Worm (Caenorhabditis elegans) whole organism, mixed stage, embryonic: ENCODE data around the gene VF13D12L.3.

Experiments
- mls-2 ChIP-seq: sonication (generic microtip); optimal IDR thresholded peaks from 2 replicates; lab custom pipeline; 2016; ENCODE audit warnings: mild to moderate bottlenecking, missing genetic modification characterization, moderate library complexity, missing compliant biosample characterization
- nhr-237 ChIP-seq: fragments of 150-350 bp; optimal IDR thresholded peaks from 2 replicates; lab custom pipeline; 2014; ENCODE audit warnings: missing biosample characterization, missing genetic modification characterization
- pha-4 ChIP-seq: fragments of 150-350 bp; optimal IDR thresholded peaks from 2 replicates; lab custom pipeline; 2018; ENCODE audit warnings: missing biosample characterization, missing genetic modification reagents, missing genetic modification characterization
- snpc-4 ChIP-seq: fragments of 150-350 bp; optimal IDR thresholded peaks from 2 replicates; lab custom pipeline; 2014; ENCODE audit warnings: missing biosample characterization, missing genetic modification characterization
- unc-62 ChIP-seq: fragments of 150-350 bp; optimal IDR thresholded peaks from 2 replicates; lab custom pipeline; 2014; ENCODE audit warnings: missing biosample characterization, missing genetic modification reagents, missing genetic modification characterization
- ztf-11 ChIP-seq: fragments of 150-350 bp; optimal IDR thresholded peaks from 2 replicates; lab custom pipeline; 2014; ENCODE audit warnings: missing biosample characterization, missing genetic modification characterization

ce11 chrII:11700200-11700599 lies 5.6 kb upstream of the VF13D12L.3 start, which contains the start of gene inos-1:
- no peak for TF ChIP-seq pha-4 (tag; lab: Kevin White, UChicago)
- TF ChIP-seq mls-2 (tag; lab: Kevin White, UChicago), result no peak
- TF ChIP-seq snpc-4 (tag; lab: Kevin White, UChicago), result no peak
- TF ChIP-seq ztf-11, result no peak
- TF ChIP-seq nhr-237 (tag; lab: Kevin White, UChicago), result no peak
- no peak for TF ChIP-seq unc-62 (GFP tag; lab: Kevin White, UChicago)
